Worm (Caenorhabditis elegans): Measurements from ENCODE around the gene haf-1.

haf-1 gene

DNA sequence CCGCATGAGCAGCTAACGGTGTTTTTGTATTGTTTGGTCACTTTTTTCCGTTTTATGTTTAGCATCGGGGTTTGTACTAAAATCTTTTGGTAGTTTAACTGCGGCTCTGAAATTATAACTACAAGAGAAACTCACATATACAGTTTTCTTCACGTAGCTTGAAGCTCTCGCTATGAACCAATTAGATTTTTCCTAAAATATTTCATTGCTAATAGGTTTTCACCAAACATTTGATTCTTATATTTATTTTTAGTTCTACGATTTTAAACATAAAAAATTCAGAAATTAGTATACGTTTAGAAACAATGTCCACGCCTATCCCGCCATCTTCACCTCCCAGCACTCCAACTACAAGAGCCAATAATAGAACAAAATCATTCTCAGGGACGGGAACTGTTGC, 51.2 kb downstream of the haf-1 start, which contains the start of gene C06A12.3:
Gene C06A12.3, plus strand, starts transcription at position 301 of the 400 bp plus-strand sequence.
- no peak for TF ChIP-seq ceh-13 (GFP tag; optimal IDR thresholded peaks at IDR 0.05)
- no peak for TF ChIP-seq aly-1 (tag; optimal IDR thresholded peaks at IDR 0.05)
- TF ChIP-seq pes-1 (GFP tag; IDR thresholded peaks at IDR 0.05): no peak
- no peak for TF ChIP-seq flt-1 (GFP tag; IDR thresholded peaks at IDR 0.05)
- no peak for TF ChIP-seq hnd-1 (tag; optimal IDR thresholded peaks at IDR 0.05)
- no peak for TF ChIP-seq tbx-11 (GFP tag; IDR thresholded peaks at IDR 0.05)
- TF ChIP-seq scrt-1 (GFP tag; IDR thresholded peaks at IDR 0.05): no peak

Measured in whole organism, early embryonic.